Worm (Caenorhabditis elegans): ENCODE results near the gene C15F1.1.
A peak's percentile ranks its signal among the peaks of the same experiment; 100 is the strongest.

C15F1.1 gene

ce11 chrII:6968191-6968675, 21.4 kb upstream of the C15F1.1 start:
- TF ChIP-seq fos-1 (tag; optimal IDR thresholded peaks at IDR 0.05) (no peak), mdl-1 (tag; optimal IDR thresholded peaks at IDR 0.05) (no peak), elt-1 (tag; optimal IDR thresholded peaks at IDR 0.05) (no peak), egl-5 (tag; optimal IDR thresholded peaks at IDR 0.05) (no peak), nhr-67 (tag; optimal IDR thresholded peaks at IDR 0.05) (no peak), unc-62 (GFP tag; optimal IDR thresholded peaks at IDR 0.05) (no peak), pha-4 (tag; optimal IDR thresholded peaks at IDR 0.05) (peak; percentile 39), fkh-2 (tag; optimal IDR thresholded peaks at IDR 0.05) (no peak), skn-1 (tag; optimal IDR thresholded peaks at IDR 0.05) (no peak), nhr-43 (tag; optimal IDR thresholded peaks at IDR 0.05; ENCODE audit: poor library complexity, severe bottlenecking) (peak; percentile 62), nhr-28 (tag; optimal IDR thresholded peaks at IDR 0.05) (no peak), pqm-1 (tag; optimal IDR thresholded peaks at IDR 0.05) (peak; percentile 44), eor-1 (tag; optimal IDR thresholded peaks at IDR 0.05) (no peak), nhr-76 (tag; optimal IDR thresholded peaks at IDR 0.05) (no peak), jun-1 (tag; optimal IDR thresholded peaks at IDR 0.05) (peak; percentile 3), nhr-11 (tag; optimal IDR thresholded peaks at IDR 0.05) (no peak), daf-12 (tag; optimal IDR thresholded peaks at IDR 0.05) (peak; percentile 5), unc-39 (tag; optimal IDR thresholded peaks at IDR 0.05) (no peak), lsy-12 (tag; optimal IDR thresholded peaks at IDR 0.05) (peak; percentile 72), nhr-237 (tag; optimal IDR thresholded peaks at IDR 0.05) (no peak), ceh-28 (tag; optimal IDR thresholded peaks at IDR 0.05) (peak; percentile 61), nhr-77 (tag; optimal IDR thresholded peaks at IDR 0.05) (peak; percentile 73), nfya-1 (tag; optimal IDR thresholded peaks at IDR 0.05; ENCODE audit: insufficient read depth) (peak; percentile 66), ceh-82 (tag; optimal IDR thresholded peaks at IDR 0.05) (peak; percentile 48), ama-1 (optimal IDR thresholded peaks at IDR 0.05) (peak; percentile 97), tbx-2 (tag; optimal IDR thresholded peaks at IDR 0.05) (peak; percentile 48), lin-39 (tag; optimal IDR thresholded peaks at IDR 0.05) (peak; percentile 81), nhr-25 (tag; optimal IDR thresholded peaks at IDR 0.05) (peak; percentile 67), snpc-4 (tag; optimal IDR thresholded peaks at IDR 0.05) (peak; percentile 99), ceh-16 (tag; optimal IDR thresholded peaks at IDR 0.05) (no peak), sea-2 (GFP tag; optimal IDR thresholded peaks at IDR 0.05) (no peak), ZK546.5 (tag; optimal IDR thresholded peaks at IDR 0.05) (no peak), ceh-9 (tag; optimal IDR thresholded peaks at IDR 0.05) (no peak), nhr-12 (tag; optimal IDR thresholded peaks at IDR 0.05) (no peak), fkh-10 (GFP tag; optimal IDR thresholded peaks at IDR 0.05) (no peak), egl-27 (tag; optimal IDR thresholded peaks at IDR 0.05) (no peak), aly-2 (tag; optimal IDR thresholded peaks at IDR 0.05) (no peak), ztf-4 (tag; optimal IDR thresholded peaks at IDR 0.05) (no peak), elt-2 (tag; optimal IDR thresholded peaks at IDR 0.05) (peak; percentile 23), lin-15B (tag; optimal IDR thresholded peaks at IDR 0.05) (peak; percentile 65), mml-1 (tag; optimal IDR thresholded peaks at IDR 0.05) (no peak), elt-3 (tag; optimal IDR thresholded peaks at IDR 0.05) (peak in 1 of 3 experiments; percentile 25), hmg-11 (tag; optimal IDR thresholded peaks at IDR 0.05) (peak; percentile 5), zag-1 (tag; optimal IDR thresholded peaks at IDR 0.05) (no peak), ztf-11 (tag; optimal IDR thresholded peaks at IDR 0.05) (no peak), R02D3.7 (tag; optimal IDR thresholded peaks at IDR 0.05) (peak; percentile 83), nhr-23 (tag; optimal IDR thresholded peaks at IDR 0.05) (peak; percentile 49)

- TF ChIP-seq pqm-1 (tag; optimal IDR thresholded peaks at IDR 0.05) = no peak
Measured at ce11 chrII:6970515-6970914, 19.2 kb upstream of the C15F1.1 start, which contains the start of gene C15F1.5. C15F1.5 (minus strand) TSS chrII:6970615.

All from whole organism, L3 larva.